Fruit fly (Drosophila melanogaster): ENCODE results near the gene Grip163.

Gene Grip163

dm6 chr3L:12037449-12038163 is 39.7 kb upstream of the Grip163 start (continued):
- TF ChIP-seq Ets96B (tag; optimal IDR thresholded peaks at IDR 0.05) (peak; percentile 61), Hr38 (GFP tag; optimal IDR thresholded peaks at IDR 0.05) (no peak), CG8319 (GFP tag; optimal IDR thresholded peaks at IDR 0.05) (no peak), Ets21C (GFP tag; optimal IDR thresholded peaks at IDR 0.05) (no peak), achi (GFP tag; optimal IDR thresholded peaks at IDR 0.05) (peak; percentile 21), Eip78C (GFP tag) (peak; percentile 71), Met (GFP tag; optimal IDR thresholded peaks at IDR 0.05) (no peak), Smox (GFP tag; optimal IDR thresholded peaks at IDR 0.05) (no peak), acj6 (GFP tag; optimal IDR thresholded peaks at IDR 0.05) (no peak), CG8632 (GFP tag; optimal IDR thresholded peaks at IDR 0.05) (no peak), CG6854 (GFP tag; optimal IDR thresholded peaks at IDR 0.05) (no peak), esn (GFP tag; optimal IDR thresholded peaks at IDR 0.05) (no peak), lz (GFP tag; optimal IDR thresholded peaks at IDR 0.05) (no peak), CG15336 (GFP tag; IDR thresholded peaks at IDR 0.05) (peak; percentile 51; the same call in 1 of the 2 replicates), CG11294 (GFP tag; IDR thresholded peaks at IDR 0.05) (no peak), Eip93F (GFP tag; optimal IDR thresholded peaks at IDR 0.05) (no peak), CG9139 (GFP tag; optimal IDR thresholded peaks at IDR 0.05) (no peak), Lpt (GFP tag; optimal IDR thresholded peaks at IDR 0.05) (no peak), dsx (GFP tag; optimal IDR thresholded peaks at IDR 0.05; ENCODE audit: poor library complexity, severe bottlenecking) (peak; percentile 43), CG16779 (tag; optimal IDR thresholded peaks at IDR 0.05) (no peak), CG6792 (GFP tag; optimal IDR thresholded peaks at IDR 0.05) (no peak), salr (GFP tag; optimal IDR thresholded peaks at IDR 0.05) (no peak), CG8119 (GFP tag; IDR thresholded peaks at IDR 0.05) (peak; percentile 38; the same call in 2 of the 3 replicates), cyc (GFP tag; optimal IDR thresholded peaks at IDR 0.05) (peak; percentile 37), CG3032 (tag; optimal IDR thresholded peaks at IDR 0.05) (peak; percentile 49), vri (GFP tag; optimal IDR thresholded peaks at IDR 0.05) (no peak), CG11902 (GFP tag; optimal IDR thresholded peaks at IDR 0.05) (no peak), Sox102F (GFP tag; optimal IDR thresholded peaks at IDR 0.05) (no peak), Gug (GFP tag; IDR thresholded peaks at IDR 0.05) (peak; percentile 34; the same call in 1 of the 2 replicates), CG3919 (GFP tag; optimal IDR thresholded peaks at IDR 0.05) (peak; percentile 55), eg (GFP tag; IDR thresholded peaks at IDR 0.05) (peak; percentile 49; the same call in 2 of the 3 replicates), CG32006 (GFP tag; optimal IDR thresholded peaks at IDR 0.05) (peak; percentile 31), CG10631 (GFP tag; optimal IDR thresholded peaks at IDR 0.05) (no peak), CG34406 (GFP tag; optimal IDR thresholded peaks at IDR 0.05) (no peak), Blimp-1 (GFP tag; optimal IDR thresholded peaks at IDR 0.05) (no peak), CG7368 (GFP tag; optimal IDR thresholded peaks at IDR 0.05) (no peak)

- TF ChIP-seq Sox14 (GFP tag; optimal IDR thresholded peaks at IDR 0.05) (no peak), fkh (GFP tag; optimal IDR thresholded peaks at IDR 0.05) (no peak), CG10669 (GFP tag; optimal IDR thresholded peaks at IDR 0.05) (no peak), ss (GFP tag; optimal IDR thresholded peaks at IDR 0.05) (no peak), fd59A (GFP tag; optimal IDR thresholded peaks at IDR 0.05) (no peak), CG1621 (tag; optimal IDR thresholded peaks at IDR 0.05) (no peak), achi (GFP tag; optimal IDR thresholded peaks at IDR 0.05) (no peak), Ets21C (GFP tag; optimal IDR thresholded peaks at IDR 0.05) (no peak), Met (GFP tag; optimal IDR thresholded peaks at IDR 0.05) (no peak), CG11294 (GFP tag; IDR thresholded peaks at IDR 0.05) (no peak), CG32006 (GFP tag; optimal IDR thresholded peaks at IDR 0.05) (no peak)
Measured at dm6 chr3L:12036658-12037057, 38.7 kb upstream of the Grip163 start.
